Worm (Caenorhabditis elegans): Measurements from ENCODE around the gene clec-144.

DNA sequence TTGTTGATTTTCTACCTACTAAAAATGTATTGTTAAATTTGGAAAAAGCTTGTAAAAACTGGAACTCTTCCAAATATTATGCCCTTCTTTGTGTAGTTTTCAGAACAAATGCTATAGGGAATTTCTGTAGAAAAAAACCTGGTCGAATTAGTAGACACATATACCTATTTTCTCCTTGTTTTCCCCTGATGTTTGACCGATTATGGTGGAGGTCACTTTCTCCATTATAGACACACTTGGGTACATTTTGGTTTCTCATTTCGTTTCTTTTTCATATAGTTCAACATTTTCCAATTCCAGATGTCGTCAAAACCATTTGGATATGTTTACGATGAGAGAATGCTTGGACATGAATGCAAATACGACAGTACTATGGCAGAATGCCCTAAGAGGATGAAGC is 33.6 kb downstream of the clec-144 start, which contains the start of gene hda-5:
- TF ChIP-seq W03F9.2 (tag; optimal IDR thresholded peaks at IDR 0.05) (no peak), him-1 (tag; optimal IDR thresholded peaks at IDR 0.05) (no peak), dao-5 (tag; optimal IDR thresholded peaks at IDR 0.05) (no peak)
